Worm (Caenorhabditis elegans) whole organism, mixed stage, embryonic: ENCODE results near the gene M03F4.6.

ENCODE experiments used
- blmp-1 ChIP-seq: fragments of 150-350 bp; optimal IDR thresholded peaks from 2 replicates; lab custom pipeline; 2014; ENCODE audit warnings: missing biosample characterization, missing genetic modification characterization
- ceh-43 ChIP-seq: fragments of 200-800 bp; sonication (Bioruptor generic); optimal IDR thresholded peaks from 2 replicates; lab custom pipeline; 2018; ENCODE audit warnings: mild to moderate bottlenecking, missing genetic modification characterization, moderate library complexity, missing compliant biosample characterization
- ces-1 ChIP-seq: fragments of 150-350 bp; optimal IDR thresholded peaks from 2 replicates; lab custom pipeline; 2014; ENCODE audit warnings: missing biosample characterization, missing genetic modification reagents, missing genetic modification characterization
- elt-1 ChIP-seq: sonication (generic microtip); optimal IDR thresholded peaks from 2 replicates; lab custom pipeline; 2017; ENCODE audit warnings: missing genetic modification characterization, mild to moderate bottlenecking, missing compliant biosample characterization, antibody characterized with exemption, moderate library complexity, borderline replicate concordance; ENCODE audit not compliant: insufficient read depth
- lin-13 ChIP-seq: fragments of 150-350 bp; optimal IDR thresholded peaks from 2 replicates; lab custom pipeline; 2014; ENCODE audit warnings: missing biosample characterization, missing genetic modification characterization
- mep-1 ChIP-seq: fragments of 150-350 bp; optimal IDR thresholded peaks from 2 replicates; lab custom pipeline; 2017; ENCODE audit warnings: missing biosample characterization, missing genetic modification reagents, missing genetic modification characterization, inconsistent platforms
- snpc-4 ChIP-seq: fragments of 150-350 bp; optimal IDR thresholded peaks from 2 replicates; lab custom pipeline; 2014; ENCODE audit warnings: missing biosample characterization, missing genetic modification characterization
- sptf-1 ChIP-seq: sonication (generic microtip); optimal IDR thresholded peaks from 2 replicates; lab custom pipeline; 2017; ENCODE audit warnings: mild to moderate bottlenecking, missing genetic modification characterization, moderate library complexity, missing compliant biosample characterization

DNA sequence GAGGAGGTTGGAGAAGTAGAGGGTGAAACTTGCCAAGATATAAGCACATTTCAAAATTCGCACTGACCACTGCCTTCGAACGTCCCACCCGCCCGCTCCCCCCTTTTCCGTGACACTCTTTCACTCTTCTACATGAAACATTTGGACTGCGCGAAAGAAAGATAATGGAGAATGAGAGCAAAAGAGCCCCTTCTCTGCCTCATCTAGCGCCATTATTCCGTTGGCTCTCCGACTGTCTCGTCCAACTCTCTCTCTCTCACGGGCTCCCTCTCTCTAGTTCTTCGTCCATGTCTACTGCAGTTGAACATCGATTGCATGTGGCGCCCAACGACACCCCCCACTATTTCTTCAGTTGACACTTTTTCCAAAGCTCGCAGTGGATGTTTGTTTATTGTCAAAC lies 36.2 kb downstream of the M03F4.6 start:
- TF ChIP-seq ces-1 (peak; percentile 56), snpc-4 (tag; lab: Kevin White, UChicago) (no peak), ceh-43 (no peak), sptf-1 (tag; lab: Kevin White, UChicago) (no peak), lin-13 (tag; lab: Kevin White, UChicago) (no peak), elt-1 (tag; lab: Kevin White, UChicago) (no peak), mep-1 (tag; lab: Kevin White, UChicago) (no peak), blmp-1 (tag; lab: Kevin White, UChicago) (no peak)
